Fruit fly (Drosophila melanogaster) whole organism, embryonic: ENCODE measurements around the gene Rab7.

Experiments used
- CG11085 ChIP-seq: fragments of 200-800 bp; sonication (Bioruptor generic); IDR thresholded peaks from 2 replicates; pipeline ENCODE4 v1.3.6; 2022; ENCODE audit warnings: missing biosample characterization, missing genetic modification characterization
- CG11560 ChIP-seq: fragments of 200-800 bp; sonication (Bioruptor generic); IDR thresholded peaks from 3 replicates; pipeline ENCODE4 v1.3.6; 2022; ENCODE audit warnings: missing biosample characterization, missing genetic modification characterization
- CG12769 ChIP-seq: fragments of 200-800 bp; sonication (Bioruptor generic); optimal IDR thresholded peaks from 2 replicates; lab custom pipeline; 2019; ENCODE audit warnings: missing biosample characterization, mild to moderate bottlenecking, missing genetic modification characterization, moderate library complexity
- CG1792 ChIP-seq: fragments of 200-800 bp; sonication (Bioruptor generic); optimal IDR thresholded peaks from 2 replicates; lab custom pipeline; 2016; ENCODE audit warnings: missing biosample characterization, missing genetic modification characterization
- CG1832 ChIP-seq: fragments of 200-800 bp; sonication (Bioruptor generic); optimal IDR thresholded peaks from 2 replicates; lab custom pipeline; 2017; ENCODE audit warnings: missing biosample characterization, mild to moderate bottlenecking, missing genetic modification characterization, inconsistent platforms
- CG18476 ChIP-seq: fragments of 200-800 bp; sonication (Bioruptor generic); optimal IDR thresholded peaks from 2 replicates; lab custom pipeline; 2016; ENCODE audit warnings: missing biosample characterization, mild to moderate bottlenecking, missing genetic modification characterization
- CG32772 ChIP-seq: fragments of 200-800 bp; sonication (Bioruptor generic); IDR thresholded peaks from 2 replicates; pipeline ENCODE4 v1.3.6; 2022; ENCODE audit warnings: missing biosample characterization, missing genetic modification characterization
- CG33557 ChIP-seq: fragments of 200-800 bp; sonication (Bioruptor generic); optimal IDR thresholded peaks from 2 replicates; lab custom pipeline; 2019; ENCODE audit warnings: missing biosample characterization, mild to moderate bottlenecking, missing genetic modification characterization, moderate library complexity
- CG6791 ChIP-seq: fragments of 200-800 bp; sonication (Bioruptor generic); IDR thresholded peaks from 3 replicates; pipeline ENCODE4 v1.3.6; 2022; ENCODE audit warnings: missing biosample characterization, missing genetic modification characterization; ENCODE audit not compliant: partially characterized antibody
- CG6813 ChIP-seq: fragments of 200-800 bp; sonication (Bioruptor generic); optimal IDR thresholded peaks from 2 replicates; lab custom pipeline; 2017; ENCODE audit warnings: missing biosample characterization, missing genetic modification characterization, mild to moderate bottlenecking, moderate library complexity, missing genetic modification reagents
- CG6854 ChIP-seq: fragments of 200-800 bp; sonication (Bioruptor generic); optimal IDR thresholded peaks from 3 replicates; lab custom pipeline; 2017; ENCODE audit warnings: missing biosample characterization, mild to moderate bottlenecking, missing genetic modification characterization
- CG8281 ChIP-seq: fragments of 200-800 bp; sonication (Bioruptor generic); optimal IDR thresholded peaks from 2 replicates; lab custom pipeline; 2018; ENCODE audit warnings: missing biosample characterization, mild to moderate bottlenecking, missing genetic modification characterization, moderate library complexity
- Camta ChIP-seq: fragments of 200-800 bp; sonication (Bioruptor generic); optimal IDR thresholded peaks from 2 replicates; lab custom pipeline; 2016; ENCODE audit warnings: missing biosample characterization, missing genetic modification characterization
- D ChIP-seq, 2 experiments: fragments of 200-800 bp in 1 of 2; fragments of >200 bp in 1 of 2; sonication (Bioruptor generic) in 1 of 2; optimal IDR thresholded peaks; 2 replicates in 1 of 2; 3 replicates in 1 of 2; lab custom pipeline; 2017; ENCODE audit warnings: mild to moderate bottlenecking in 1 of 2, missing biosample characterization in 1 of 2, missing genetic modification characterization in 1 of 2, missing genetic modification reagents in 1 of 2
- D19A ChIP-seq: fragments of 200-800 bp; optimal IDR thresholded peaks from 3 replicates; lab custom pipeline; 2019; ENCODE audit warnings: missing biosample characterization, mild to moderate bottlenecking, missing genetic modification characterization, moderate library complexity
- Drgx ChIP-seq: fragments of 200-800 bp; sonication (Bioruptor generic); IDR thresholded peaks from 2 replicates; pipeline ENCODE4 v1.3.6; 2022; ENCODE audit warnings: missing biosample characterization, missing genetic modification characterization
- Ets97D ChIP-seq: fragments of 200-800 bp; sonication (Bioruptor generic); optimal IDR thresholded peaks from 3 replicates; lab custom pipeline; 2016; ENCODE audit warnings: missing biosample characterization, missing genetic modification characterization
- Fer2 ChIP-seq: fragments of 200-800 bp; sonication (Bioruptor generic); optimal IDR thresholded peaks from 2 replicates; lab custom pipeline; 2018; ENCODE audit warnings: missing biosample characterization, mild to moderate bottlenecking, missing genetic modification characterization, moderate library complexity
- HmgZ ChIP-seq: fragments of 200-800 bp; sonication (Bioruptor generic); optimal IDR thresholded peaks from 2 replicates; lab custom pipeline; 2018; ENCODE audit warnings: missing biosample characterization, mild to moderate bottlenecking, missing genetic modification characterization
- Jarid2 ChIP-seq: fragments of 200-800 bp; sonication (Bioruptor generic); optimal IDR thresholded peaks from 3 replicates; lab custom pipeline; 2017; ENCODE audit warnings: mild to moderate bottlenecking, missing biosample characterization, missing genetic modification reagents, missing genetic modification characterization
- Spps ChIP-seq: fragments of 200-800 bp; sonication (Bioruptor generic); optimal IDR thresholded peaks from 2 replicates; lab custom pipeline; 2018; ENCODE audit warnings: missing biosample characterization, mild to moderate bottlenecking, missing genetic modification characterization
- Xbp1 ChIP-seq: fragments of 200-800 bp; sonication (Bioruptor generic); optimal IDR thresholded peaks from 3 replicates; lab custom pipeline; 2016; ENCODE audit warnings: missing biosample characterization, mild to moderate bottlenecking, missing genetic modification characterization
- bbx ChIP-seq: fragments of 200-800 bp; sonication (Bioruptor generic); IDR thresholded peaks from 2 replicates; pipeline ENCODE4 v1.3.6; 2022; ENCODE audit warnings: missing biosample characterization, missing genetic modification characterization; ENCODE audit not compliant: partially characterized antibody
- cad ChIP-seq: fragments of >200 bp; optimal IDR thresholded peaks from 2 replicates; lab custom pipeline; 2017; ENCODE audit warnings: missing biosample characterization, missing genetic modification characterization
- cg ChIP-seq: fragments of 200-800 bp; sonication (Bioruptor generic); optimal IDR thresholded peaks from 3 replicates; lab custom pipeline; 2019; ENCODE audit warnings: missing biosample characterization, mild to moderate bottlenecking, missing genetic modification characterization, moderate library complexity
- chm ChIP-seq: fragments of 200-800 bp; sonication (Bioruptor generic); IDR thresholded peaks from 2 replicates; pipeline ENCODE4 v1.3.6; 2022; ENCODE audit warnings: missing biosample characterization, missing genetic modification characterization
- dpn ChIP-seq, 2 experiments: fragments of 200-800 bp; sonication (Bioruptor generic); optimal IDR thresholded peaks; 3 replicates each; lab custom pipeline; 2016; ENCODE audit warnings: missing biosample characterization in 2 of 2, missing genetic modification characterization in 2 of 2
- emc ChIP-seq: fragments of 200-800 bp; sonication (Bioruptor generic); optimal IDR thresholded peaks from 2 replicates; lab custom pipeline; 2016; ENCODE audit warnings: missing biosample characterization, missing genetic modification characterization
- fd102C ChIP-seq: fragments of 200-800 bp; sonication (Bioruptor generic); optimal IDR thresholded peaks from 2 replicates; lab custom pipeline; 2018; ENCODE audit warnings: missing biosample characterization, mild to moderate bottlenecking, missing genetic modification characterization, moderate library complexity
- fru ChIP-seq: fragments of >200 bp; optimal IDR thresholded peaks from 2 replicates; lab custom pipeline; 2017
- fu2 ChIP-seq: fragments of 200-800 bp; sonication (Bioruptor generic); optimal IDR thresholded peaks from 2 replicates; lab custom pipeline; 2016; ENCODE audit warnings: missing biosample characterization, missing genetic modification characterization
- gce ChIP-seq: fragments of 200-800 bp; sonication (Bioruptor generic); IDR thresholded peaks from 3 replicates; pipeline ENCODE4 v1.3.6; 2022; ENCODE audit warnings: missing biosample characterization, missing genetic modification characterization
- ken ChIP-seq: fragments of 200-800 bp; sonication (Bioruptor generic); IDR thresholded peaks from 3 replicates; pipeline ENCODE4 v1.3.6; 2022; ENCODE audit warnings: missing biosample characterization, missing genetic modification characterization
- lola ChIP-seq, 3 experiments: fragments of >200 bp in 2 of 3; fragments of 200-800 bp in 1 of 3; sonication (Bioruptor generic) in 1 of 3; optimal IDR thresholded peaks; 2 replicates each; lab custom pipeline; 2017 to 2019; ENCODE audit warnings: missing biosample characterization in 3 of 3, missing genetic modification characterization in 3 of 3, mild to moderate bottlenecking in 1 of 3, moderate library complexity in 1 of 3
- nau ChIP-seq: fragments of 200-800 bp; sonication (Bioruptor generic); optimal IDR thresholded peaks from 3 replicates; lab custom pipeline; 2017; ENCODE audit warnings: missing biosample characterization, mild to moderate bottlenecking, missing genetic modification characterization, missing genetic modification reagents
- nerfin-2 ChIP-seq: fragments of 200-800 bp; sonication (Bioruptor generic); IDR thresholded peaks from 2 replicates; pipeline ENCODE4 v1.3.6; 2022; ENCODE audit warnings: missing biosample characterization, missing genetic modification characterization; ENCODE audit not compliant: partially characterized antibody
- nom ChIP-seq: fragments of 200-800 bp; sonication (Bioruptor generic); optimal IDR thresholded peaks from 2 replicates; lab custom pipeline; 2017; ENCODE audit warnings: missing biosample characterization, missing genetic modification characterization, mild to moderate bottlenecking, moderate library complexity, missing genetic modification reagents
- otp ChIP-seq: fragments of 200-800 bp; sonication (Bioruptor generic); IDR thresholded peaks from 3 replicates; pipeline ENCODE4, ENCODE4 v1.3.6; 2022; ENCODE audit warnings: missing biosample characterization, missing genetic modification characterization
- pan ChIP-seq, 4 experiments: fragments of >200 bp in 3 of 4; fragments of 200-800 bp in 1 of 4; sonication (Bioruptor generic) in 1 of 4; optimal IDR thresholded peaks in 3 of 4; IDR thresholded peaks in 1 of 4; 2 replicates each; pipeline versions ENCODE4 v1.3.6 to Lab custom; 2017 to 2022; ENCODE audit warnings: missing biosample characterization in 2 of 4, missing genetic modification characterization in 2 of 4, mixed read lengths in 1 of 4
- pho ChIP-seq: fragments of 200-800 bp; sonication (Bioruptor generic); optimal IDR thresholded peaks from 2 replicates; lab custom pipeline; 2016; ENCODE audit warnings: missing biosample characterization, missing genetic modification characterization
- salm ChIP-seq: fragments of 200-800 bp; sonication (Bioruptor generic); optimal IDR thresholded peaks from 2 replicates; lab custom pipeline; 2018; ENCODE audit warnings: missing biosample characterization, mild to moderate bottlenecking, missing genetic modification characterization
- schlank ChIP-seq: fragments of 200-800 bp; sonication (Bioruptor generic); optimal IDR thresholded peaks from 2 replicates; lab custom pipeline; 2018; ENCODE audit warnings: missing biosample characterization, mild to moderate bottlenecking, missing genetic modification characterization
- scrt ChIP-seq: fragments of 200-800 bp; sonication (Bioruptor generic); optimal IDR thresholded peaks from 2 replicates; lab custom pipeline; 2018; ENCODE audit warnings: missing biosample characterization, mild to moderate bottlenecking, missing genetic modification characterization, moderate library complexity
- sna ChIP-seq: fragments of 200-800 bp; sonication (Bioruptor generic); IDR thresholded peaks from 2 replicates; pipeline ENCODE4 v1.3.6; 2022; ENCODE audit warnings: missing biosample characterization, missing genetic modification characterization; ENCODE audit not compliant: partially characterized antibody
- tap ChIP-seq: fragments of 200-800 bp; optimal IDR thresholded peaks from 3 replicates; lab custom pipeline; 2019; ENCODE audit warnings: missing biosample characterization, mild to moderate bottlenecking, missing genetic modification characterization, moderate library complexity
- zen2 ChIP-seq: fragments of 200-800 bp; sonication (Bioruptor generic); IDR thresholded peaks from 3 replicates; pipeline ENCODE4 v1.3.6; 2022; ENCODE audit warnings: missing biosample characterization, missing genetic modification characterization; ENCODE audit not compliant: partially characterized antibody

Rab7 gene

dm6 chr3R:24031019-24031824, 38.4 kb downstream of the Rab7 start (continued):
- TF ChIP-seq gce (GFP tag; lab: Robert Waterston, UW) (peak; percentile 24; the same call in 1 of the 3 replicates), CG32772 (GFP tag; lab: Robert Waterston, UW) (no peak), pho (GFP tag; lab: Kevin White, UChicago) (no peak), nom (GFP tag; lab: Kevin White, UChicago) (peak; percentile 36), sna (GFP tag; lab: Robert Waterston, UW) (0 out of 2 replicates have a peak, but pooled peaks have one; percentile 10), Camta (GFP tag; lab: Kevin White, UChicago) (no peak), CG6791 (no peak), bbx (peak; percentile 33; the same call in 1 of the 2 replicates), fu2 (no peak), CG8281 (tag; lab: Kevin White, UChicago) (no peak), tap (tag; lab: Kevin White, UChicago) (no peak), Xbp1 (GFP tag; lab: Kevin White, UChicago) (no peak), cad (GFP tag; lab: Kevin White, UChicago) (no peak), fd102C (GFP tag; lab: Kevin White, UChicago) (no peak), CG18476 (GFP tag; lab: Kevin White, UChicago) (no peak), nau (no peak), otp (GFP tag; lab: Robert Waterston, UW) (no peak), Fer2 (tag; lab: Kevin White, UChicago) (no peak), Spps (tag; lab: Kevin White, UChicago) (peak; percentile 3), salm (tag; lab: Kevin White, UChicago) (no peak), D19A (tag; lab: Kevin White, UChicago) (peak; percentile 22), schlank (tag; lab: Kevin White, UChicago) (no peak), pan (optimal IDR thresholded peaks at IDR 0.05; lab: Kevin White, UChicago) (no peak), pan (GFP tag; optimal IDR thresholded peaks at IDR 0.05 in 1 of 2, IDR thresholded peaks at IDR 0.05 in 1 of 2) (peak in 1 of 2 experiments; percentile 17), Drgx (GFP tag; lab: Robert Waterston, UW) (peak; percentile 65), CG6813 (peak; percentile 50), D (optimal IDR thresholded peaks at IDR 0.05; lab: Kevin White, UChicago) (peak; percentile 27), D (GFP tag; optimal IDR thresholded peaks at IDR 0.05; lab: Kevin White, UChicago) (no peak), lola (GFP tag; optimal IDR thresholded peaks at IDR 0.05; lab: Kevin White, UChicago) (no peak), emc (GFP tag; lab: Kevin White, UChicago) (no peak), CG1792 (GFP tag; lab: Kevin White, UChicago) (no peak), dpn (GFP tag; optimal IDR thresholded peaks at IDR 0.05; lab: Kevin White, UChicago) (peak in 1 of 2 experiments; percentile 3), scrt (GFP tag; lab: Kevin White, UChicago) (no peak), HmgZ (tag; lab: Kevin White, UChicago) (no peak), fru (lab: Kevin White, UChicago) (no peak), CG12769 (no peak), CG33557 (GFP tag; lab: Kevin White, UChicago) (no peak), chm (GFP tag; lab: Robert Waterston, UW) (peak; percentile 63), Ets97D (GFP tag; lab: Kevin White, UChicago) (no peak), Jarid2 (peak; percentile 86), zen2 (GFP tag; lab: Robert Waterston, UW) (0 out of 3 replicates have a peak, but pooled peaks have one; percentile 25), cg (GFP tag; lab: Kevin White, UChicago) (peak; percentile 85), CG11085 (GFP tag; lab: Robert Waterston, UW) (no peak), ken (0 out of 3 replicates have a peak, but pooled peaks have one; percentile 7), CG6854 (GFP tag; lab: Kevin White, UChicago) (peak; percentile 51), nerfin-2 (no peak), CG11560 (tag; lab: Robert Waterston, UW) (no peak), CG1832 (GFP tag; lab: Kevin White, UChicago) (peak; percentile 51)
